Fruit fly (Drosophila melanogaster): Measurements from ENCODE around the gene CG14252.

The CG14252 gene

DNA sequence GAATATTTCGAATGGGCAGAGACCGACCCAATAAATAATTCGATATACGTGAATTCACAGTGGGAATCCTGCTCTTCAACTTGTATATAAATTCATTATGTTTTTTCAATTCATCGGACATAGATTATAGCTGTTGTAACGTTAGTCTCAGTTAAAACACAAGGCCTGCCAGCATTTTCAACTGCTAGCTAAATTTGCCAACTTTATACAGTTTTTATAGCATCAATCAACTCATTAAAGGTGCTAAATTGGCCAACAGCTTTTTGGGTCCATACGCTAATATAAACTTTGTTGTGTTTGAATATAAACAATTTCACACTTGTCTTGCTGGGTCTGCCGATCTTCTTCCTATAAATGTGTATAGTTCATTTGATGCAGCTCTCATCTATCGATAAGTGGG is 36.8 kb downstream of the CG14252 start:
- no peak for TF ChIP-seq psq (GFP tag; optimal IDR thresholded peaks at IDR 0.05)
- no peak for TF ChIP-seq HLH106 (tag; optimal IDR thresholded peaks at IDR 0.05)
- no peak for TF ChIP-seq rgr (GFP tag; optimal IDR thresholded peaks at IDR 0.05)
- TF ChIP-seq ey (GFP tag; optimal IDR thresholded peaks at IDR 0.05), result no peak
- TF ChIP-seq Rel (GFP tag; optimal IDR thresholded peaks at IDR 0.05), result no peak
- no peak for TF ChIP-seq Rel (tag; optimal IDR thresholded peaks at IDR 0.05)
- no peak for TF ChIP-seq tai (GFP tag; optimal IDR thresholded peaks at IDR 0.05)
- TF ChIP-seq brk (GFP tag; optimal IDR thresholded peaks at IDR 0.05), result no peak
- no peak for TF ChIP-seq fru (GFP tag; optimal IDR thresholded peaks at IDR 0.05)
- no peak for TF ChIP-seq sv (GFP tag; optimal IDR thresholded peaks at IDR 0.05)
- TF ChIP-seq Vsx2 (GFP tag; optimal IDR thresholded peaks at IDR 0.05; ENCODE audit: partially characterized antibody), result no peak
- no peak for TF ChIP-seq Abd-B (GFP tag; optimal IDR thresholded peaks at IDR 0.05)
- no peak for TF ChIP-seq Myc (optimal IDR thresholded peaks at IDR 0.05)
- TF ChIP-seq dmrt93B (GFP tag; optimal IDR thresholded peaks at IDR 0.05), result no peak

DNA sequence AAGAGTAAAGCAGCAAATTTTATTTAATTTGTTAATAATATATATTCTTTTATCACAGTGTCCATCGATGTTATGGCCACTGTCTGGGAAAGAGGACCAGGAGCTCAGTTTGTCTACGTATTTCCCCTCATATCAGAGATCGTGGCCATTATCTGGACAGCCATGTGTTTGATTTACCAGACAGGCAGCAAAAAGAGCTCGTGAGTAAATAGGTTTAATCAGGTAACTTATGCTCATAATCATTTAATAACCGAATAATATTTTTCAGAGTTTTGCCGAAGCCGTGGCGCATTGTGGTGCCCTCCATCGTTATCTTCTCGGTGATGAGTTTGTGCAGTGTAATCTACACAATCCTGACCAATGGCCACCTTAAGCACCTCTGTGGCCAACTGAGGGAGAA is 39.1 kb downstream of the CG14252 start:
- TF ChIP-seq CG32264 (GFP tag; optimal IDR thresholded peaks at IDR 0.05), result no peak
- TF ChIP-seq woc (GFP tag; optimal IDR thresholded peaks at IDR 0.05), result no peak
- TF ChIP-seq brk (GFP tag; optimal IDR thresholded peaks at IDR 0.05), result no peak
- TF ChIP-seq usp (GFP tag; optimal IDR thresholded peaks at IDR 0.05), result no peak
- TF ChIP-seq ey (GFP tag; optimal IDR thresholded peaks at IDR 0.05), result no peak
- no peak for TF ChIP-seq Jra (GFP tag; optimal IDR thresholded peaks at IDR 0.05)
- no peak for TF ChIP-seq Rel (GFP tag; optimal IDR thresholded peaks at IDR 0.05)
- no peak for TF ChIP-seq Rel (tag; optimal IDR thresholded peaks at IDR 0.05)
- no peak for TF ChIP-seq Hnf4 (GFP tag; optimal IDR thresholded peaks at IDR 0.05)
- TF ChIP-seq sage (GFP tag; optimal IDR thresholded peaks at IDR 0.05), result no peak
- no peak for TF ChIP-seq Mio (GFP tag; optimal IDR thresholded peaks at IDR 0.05)
- TF ChIP-seq Sp1 (GFP tag; optimal IDR thresholded peaks at IDR 0.05), result no peak
- no peak for TF ChIP-seq psq (GFP tag; optimal IDR thresholded peaks at IDR 0.05)
- no peak for TF ChIP-seq tai (GFP tag; optimal IDR thresholded peaks at IDR 0.05)
- TF ChIP-seq Dif (GFP tag; optimal IDR thresholded peaks at IDR 0.05; ENCODE audit: partially characterized antibody), result no peak
- no peak for TF ChIP-seq jim (GFP tag; optimal IDR thresholded peaks at IDR 0.05)
- no peak for TF ChIP-seq Hr78 (GFP tag; optimal IDR thresholded peaks at IDR 0.05)

DNA sequence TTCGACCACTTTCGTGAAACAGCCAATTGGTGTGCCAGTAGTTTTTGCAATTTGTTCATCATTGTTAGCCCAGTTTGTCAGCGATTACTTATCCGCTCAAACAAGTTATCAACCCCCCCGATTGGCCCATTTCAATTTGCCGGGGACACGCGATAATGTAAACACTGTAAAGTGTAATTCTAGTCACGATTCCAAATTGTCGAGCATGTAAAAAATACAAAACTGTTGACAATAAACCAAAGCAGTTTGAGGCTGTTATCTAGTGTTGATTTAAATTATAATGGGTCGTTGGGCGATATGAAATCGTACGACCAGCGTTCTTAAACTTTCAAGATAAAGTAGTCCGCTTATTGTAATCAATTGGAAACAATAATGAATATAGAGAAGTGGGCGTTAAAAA is 42.1 kb downstream of the CG14252 start:
- TF ChIP-seq fru (GFP tag; optimal IDR thresholded peaks at IDR 0.05) (no peak), Jra (GFP tag; optimal IDR thresholded peaks at IDR 0.05) (no peak), brk (GFP tag; optimal IDR thresholded peaks at IDR 0.05) (no peak), Vsx2 (GFP tag; optimal IDR thresholded peaks at IDR 0.05; ENCODE audit: partially characterized antibody) (no peak), Dfd (GFP tag; optimal IDR thresholded peaks at IDR 0.05) (no peak), psq (GFP tag; optimal IDR thresholded peaks at IDR 0.05) (no peak), Myc (optimal IDR thresholded peaks at IDR 0.05) (no peak), Hnf4 (GFP tag; optimal IDR thresholded peaks at IDR 0.05) (no peak), N (GFP tag; optimal IDR thresholded peaks at IDR 0.05) (no peak), pan (optimal IDR thresholded peaks at IDR 0.05) (no peak), h (GFP tag; optimal IDR thresholded peaks at IDR 0.05) (no peak)

DNA sequence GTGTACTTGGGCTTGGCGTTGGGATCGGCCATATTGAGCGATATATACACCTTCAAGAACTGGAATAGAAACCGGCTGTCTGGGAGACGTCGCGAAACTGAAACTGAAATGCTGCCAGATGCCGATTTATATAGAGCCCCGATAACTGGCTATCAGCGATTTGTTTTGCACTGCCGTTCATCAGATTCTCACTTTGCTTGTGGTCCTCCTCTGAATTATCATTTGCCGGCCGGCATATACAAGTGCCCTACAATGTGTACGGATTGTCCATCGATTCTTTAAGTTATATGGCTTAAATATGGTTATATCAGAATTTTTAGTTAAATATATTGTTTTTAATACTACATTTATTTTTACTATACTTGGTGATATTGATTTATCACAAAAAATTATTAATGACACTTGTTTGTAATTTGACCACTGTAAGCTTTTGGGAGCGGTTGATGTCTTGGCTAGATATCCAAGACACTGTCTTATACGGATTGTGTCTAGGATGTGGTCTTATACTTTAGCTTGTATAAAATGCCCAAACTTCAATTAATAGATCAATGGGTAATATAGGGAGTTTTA is 43.2 kb downstream of the CG14252 start, which contains the start of gene CG31075:
CG31075 (minus strand) TSS at position 106 of the 570 bp plus-strand sequence.
- TF ChIP-seq CrebA (GFP tag; optimal IDR thresholded peaks at IDR 0.05; ENCODE audit: borderline replicate concordance) (peak; percentile 50), CG32264 (GFP tag; optimal IDR thresholded peaks at IDR 0.05) (peak; percentile 71), Rel (GFP tag; optimal IDR thresholded peaks at IDR 0.05) (peak; percentile 75), Rel (tag; optimal IDR thresholded peaks at IDR 0.05) (peak; percentile 39), Sp1 (GFP tag; optimal IDR thresholded peaks at IDR 0.05) (peak; percentile 90), pan (optimal IDR thresholded peaks at IDR 0.05) (no peak), Dfd (GFP tag; optimal IDR thresholded peaks at IDR 0.05) (no peak), Jra (GFP tag; optimal IDR thresholded peaks at IDR 0.05) (peak; percentile 50), psq (GFP tag; optimal IDR thresholded peaks at IDR 0.05) (peak; percentile 100), h (GFP tag; optimal IDR thresholded peaks at IDR 0.05) (peak; percentile 91), HLH106 (tag; optimal IDR thresholded peaks at IDR 0.05) (peak; percentile 89), dsf (GFP tag; optimal IDR thresholded peaks at IDR 0.05; ENCODE audit: borderline replicate concordance) (peak; percentile 55), lola (GFP tag; optimal IDR thresholded peaks at IDR 0.05) (no peak), Mio (GFP tag; optimal IDR thresholded peaks at IDR 0.05) (peak; percentile 54), Hr78 (GFP tag; optimal IDR thresholded peaks at IDR 0.05) (no peak), dmrt93B (GFP tag; optimal IDR thresholded peaks at IDR 0.05) (peak; percentile 88), jim (GFP tag; optimal IDR thresholded peaks at IDR 0.05) (no peak), woc (GFP tag; optimal IDR thresholded peaks at IDR 0.05) (peak; percentile 84), GATAd (GFP tag; optimal IDR thresholded peaks at IDR 0.05) (no peak), rgr (GFP tag; optimal IDR thresholded peaks at IDR 0.05) (peak; percentile 91), Dif (GFP tag; optimal IDR thresholded peaks at IDR 0.05; ENCODE audit: partially characterized antibody) (peak; percentile 70), Myc (optimal IDR thresholded peaks at IDR 0.05) (peak; percentile 60), N (GFP tag; optimal IDR thresholded peaks at IDR 0.05) (no peak), Hnf4 (GFP tag; optimal IDR thresholded peaks at IDR 0.05) (peak; percentile 81), Hr83 (GFP tag; optimal IDR thresholded peaks at IDR 0.05; ENCODE audit: poor library complexity, severe bottlenecking) (peak; percentile 58), Abd-B (GFP tag; optimal IDR thresholded peaks at IDR 0.05) (no peak), Vsx2 (GFP tag; optimal IDR thresholded peaks at IDR 0.05; ENCODE audit: partially characterized antibody) (no peak), tai (GFP tag; optimal IDR thresholded peaks at IDR 0.05) (peak; percentile 75), foxo (GFP tag; optimal IDR thresholded peaks at IDR 0.05) (peak in 1 of 2 experiments; percentile 97), fru (GFP tag; optimal IDR thresholded peaks at IDR 0.05) (peak; percentile 90), brk (GFP tag; optimal IDR thresholded peaks at IDR 0.05) (peak; percentile 93), sage (GFP tag; optimal IDR thresholded peaks at IDR 0.05) (peak; percentile 92), CG9705 (GFP tag; optimal IDR thresholded peaks at IDR 0.05) (peak; percentile 87), br (GFP tag; optimal IDR thresholded peaks at IDR 0.05) (peak; percentile 83), sv (GFP tag; optimal IDR thresholded peaks at IDR 0.05) (peak; percentile 16), usp (GFP tag; optimal IDR thresholded peaks at IDR 0.05) (no peak), OdsH (GFP tag; optimal IDR thresholded peaks at IDR 0.05) (peak; percentile 90)

All from whole organism, wandering third instar larva.